Fruit fly (Drosophila melanogaster): ENCODE measurements around the gene bab2.

bab2 gene

dm6 chr3L:1094123-1094522 lies 83.0 kb downstream of the bab2 start (continued):
- TF ChIP-seq Eip93F (GFP tag; optimal IDR thresholded peaks at IDR 0.05) (no peak), CG15336 (GFP tag; IDR thresholded peaks at IDR 0.05) (no peak), Eip78C (GFP tag) (peak; percentile 35), CG9139 (GFP tag; optimal IDR thresholded peaks at IDR 0.05) (no peak), Met (GFP tag; optimal IDR thresholded peaks at IDR 0.05) (peak; percentile 33), CG11762 (GFP tag; optimal IDR thresholded peaks at IDR 0.05; ENCODE audit: insufficient read depth) (no peak), topi (GFP tag; optimal IDR thresholded peaks at IDR 0.05) (peak; percentile 45), OdsH (GFP tag; optimal IDR thresholded peaks at IDR 0.05) (no peak), lz (GFP tag; optimal IDR thresholded peaks at IDR 0.05) (peak; percentile 9), Hr38 (GFP tag; optimal IDR thresholded peaks at IDR 0.05) (no peak)

- no peak for TF ChIP-seq CG7368 (GFP tag; optimal IDR thresholded peaks at IDR 0.05)
- peak; percentile 1 for TF ChIP-seq lz (GFP tag; optimal IDR thresholded peaks at IDR 0.05)
- no peak for TF ChIP-seq CG10669 (GFP tag; optimal IDR thresholded peaks at IDR 0.05)
- TF ChIP-seq CG6854 (GFP tag; optimal IDR thresholded peaks at IDR 0.05), result peak; percentile 40
- TF ChIP-seq svp (GFP tag), result peak; percentile 79
- TF ChIP-seq Smox (GFP tag; optimal IDR thresholded peaks at IDR 0.05), result peak; percentile 2
- TF ChIP-seq net (GFP tag; optimal IDR thresholded peaks at IDR 0.05), result no peak
- no peak for TF ChIP-seq eg (GFP tag; IDR thresholded peaks at IDR 0.05)
- TF ChIP-seq dsx (GFP tag; optimal IDR thresholded peaks at IDR 0.05; ENCODE audit: poor library complexity, severe bottlenecking), result peak; percentile 65
- peak; percentile 74 for TF ChIP-seq vri (GFP tag; optimal IDR thresholded peaks at IDR 0.05)
- peak; percentile 12 for TF ChIP-seq Sox14 (GFP tag; optimal IDR thresholded peaks at IDR 0.05)
- TF ChIP-seq Sox102F (GFP tag; optimal IDR thresholded peaks at IDR 0.05), result peak; percentile 3
- no peak for TF ChIP-seq fd59A (GFP tag; optimal IDR thresholded peaks at IDR 0.05)
Measured at dm6 chr3L:1092853-1093838, 83.9 kb downstream of the bab2 start.

DNA sequence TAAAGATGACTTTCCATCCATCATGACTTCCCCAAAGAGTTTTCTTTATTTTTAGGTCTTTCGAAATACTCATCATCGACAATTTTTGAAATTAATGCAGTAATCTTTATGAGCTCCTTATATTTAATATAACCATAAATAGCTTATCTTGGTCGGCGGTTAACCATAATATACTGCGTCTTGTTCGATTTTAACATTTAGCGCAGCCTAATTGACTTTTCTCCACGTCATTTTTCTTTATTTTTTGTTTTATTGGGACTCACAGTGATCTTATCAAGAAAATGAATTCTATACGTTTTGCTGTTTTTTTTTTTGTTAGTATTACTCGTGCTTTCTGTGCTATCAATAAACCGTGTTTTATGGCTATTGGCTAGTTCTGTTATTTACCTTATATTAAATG lies 84.8 kb downstream of the bab2 start:
- no peak for TF ChIP-seq CG31627 (GFP tag; optimal IDR thresholded peaks at IDR 0.05)
- TF ChIP-seq CG34406 (GFP tag; optimal IDR thresholded peaks at IDR 0.05), result no peak
- TF ChIP-seq Eip78C (GFP tag), result peak; percentile 58
- no peak for TF ChIP-seq Hr39 (GFP tag; optimal IDR thresholded peaks at IDR 0.05)
- TF ChIP-seq Eip75B (GFP tag; optimal IDR thresholded peaks at IDR 0.05), result no peak
- no peak for TF ChIP-seq Smox (GFP tag; optimal IDR thresholded peaks at IDR 0.05)
- no peak for TF ChIP-seq CG4318 (GFP tag; optimal IDR thresholded peaks at IDR 0.05)
- TF ChIP-seq Ets21C (GFP tag; optimal IDR thresholded peaks at IDR 0.05), result no peak
- TF ChIP-seq svp (GFP tag), result peak; percentile 54
- no peak for TF ChIP-seq CG8119 (GFP tag; IDR thresholded peaks at IDR 0.05)
- no peak for TF ChIP-seq CG10631 (GFP tag; optimal IDR thresholded peaks at IDR 0.05)
- TF ChIP-seq Lpt (GFP tag; optimal IDR thresholded peaks at IDR 0.05), result no peak
- no peak for TF ChIP-seq CG11294 (GFP tag; IDR thresholded peaks at IDR 0.05)
- no peak for TF ChIP-seq lz (GFP tag; optimal IDR thresholded peaks at IDR 0.05)

dm6 chr3L:1091006-1091559 lies 86.0 kb downstream of the bab2 start:
- TF ChIP-seq Ets96B (tag; optimal IDR thresholded peaks at IDR 0.05), result peak; percentile 17
- TF ChIP-seq Eip93F (GFP tag; optimal IDR thresholded peaks at IDR 0.05), result peak; percentile 42
- TF ChIP-seq CG8119 (GFP tag; IDR thresholded peaks at IDR 0.05), result no peak
- peak; percentile 21 for TF ChIP-seq spab (GFP tag; optimal IDR thresholded peaks at IDR 0.05)
- no peak for TF ChIP-seq Hr38 (GFP tag; optimal IDR thresholded peaks at IDR 0.05)
- no peak for TF ChIP-seq CG6854 (GFP tag; optimal IDR thresholded peaks at IDR 0.05)
- peak; percentile 92 for TF ChIP-seq dsx (GFP tag; optimal IDR thresholded peaks at IDR 0.05; ENCODE audit: poor library complexity, severe bottlenecking)
- no peak for TF ChIP-seq ss (GFP tag; optimal IDR thresholded peaks at IDR 0.05)
- no peak for TF ChIP-seq CG3032 (tag; optimal IDR thresholded peaks at IDR 0.05)
- TF ChIP-seq achi (GFP tag; optimal IDR thresholded peaks at IDR 0.05), result peak; percentile 5
- peak; percentile 56 for TF ChIP-seq Eip78C (GFP tag)
